Worm (Caenorhabditis elegans) whole organism, L2 larva: Measurements from ENCODE around the gene ZK666.15.
A peak's percentile ranks its signal among the peaks of the same experiment; 100 is the strongest.

ENCODE experiments used
- aly-2 ChIP-seq: fragments of 150-350 bp; optimal IDR thresholded peaks from 2 replicates; lab custom pipeline; 2014; ENCODE audit warnings: missing biosample characterization, missing genetic modification characterization
- ama-1 ChIP-seq: fragments of 150-350 bp; optimal IDR thresholded peaks from 2 replicates; lab custom pipeline; 2018; ENCODE audit warnings: inconsistent platforms
- blmp-1 ChIP-seq: sonication (generic microtip); optimal IDR thresholded peaks from 2 replicates; lab custom pipeline; 2017; ENCODE audit warnings: missing genetic modification characterization, mild to moderate bottlenecking, missing compliant biosample characterization, antibody characterized with exemption, moderate library complexity; ENCODE audit not compliant: insufficient read depth
- egl-27 ChIP-seq: sonication (generic microtip); optimal IDR thresholded peaks from 3 replicates; lab custom pipeline; 2017; ENCODE audit warnings: missing biosample characterization, missing genetic modification reagents, missing genetic modification characterization
- elt-3 ChIP-seq: sonication (generic microtip); optimal IDR thresholded peaks from 2 replicates; lab custom pipeline; 2017; ENCODE audit warnings: missing biosample characterization, missing genetic modification characterization
- lin-39 ChIP-seq: fragments of 150-350 bp; optimal IDR thresholded peaks from 2 replicates; lab custom pipeline; 2014; ENCODE audit warnings: missing biosample characterization, missing genetic modification reagents, missing genetic modification characterization
- mdl-1 ChIP-seq, 2 experiments: fragments of 150-350 bp in 1 of 2; sonication (generic microtip) in 1 of 2; optimal IDR thresholded peaks; 2 replicates each; lab custom pipeline; 2017; ENCODE audit warnings: missing biosample characterization in 2 of 2, missing genetic modification characterization in 2 of 2
- nhr-12 ChIP-seq: fragments of 150-350 bp; optimal IDR thresholded peaks from 2 replicates; lab custom pipeline; 2014; ENCODE audit warnings: missing biosample characterization, missing genetic modification characterization
- nhr-23 ChIP-seq: fragments of 150-350 bp; optimal IDR thresholded peaks from 2 replicates; lab custom pipeline; 2014; ENCODE audit warnings: missing biosample characterization, missing genetic modification reagents, missing genetic modification characterization
- snpc-4 ChIP-seq: fragments of 150-350 bp; optimal IDR thresholded peaks from 2 replicates; lab custom pipeline; 2014; ENCODE audit warnings: missing biosample characterization, missing genetic modification characterization
- ztf-11 ChIP-seq: sonication (generic microtip); optimal IDR thresholded peaks from 2 replicates; lab custom pipeline; 2017; ENCODE audit warnings: missing biosample characterization, missing genetic modification characterization

- TF ChIP-seq nhr-12 (no peak), ztf-11 (tag; lab: Kevin White, UChicago) (no peak), ama-1 (no peak), blmp-1 (tag; lab: Kevin White, UChicago) (peak; percentile 58), elt-3 (tag; lab: Kevin White, UChicago) (no peak), lin-39 (tag; lab: Kevin White, UChicago) (no peak), nhr-23 (tag; lab: Kevin White, UChicago) (no peak), snpc-4 (tag; lab: Kevin White, UChicago) (no peak), aly-2 (tag; lab: Kevin White, UChicago) (no peak), egl-27 (tag; lab: Kevin White, UChicago) (no peak), mdl-1 (tag; optimal IDR thresholded peaks at IDR 0.05; lab: Kevin White, UChicago) (no peak)
Measured at ce11 chrII:10516375-10516774, 29.5 kb downstream of the ZK666.15 start.
